Fruit fly (Drosophila melanogaster) whole organism, prepupa: ENCODE measurements around the gene Gr28a.

Experiments used
- CG10631 ChIP-seq: fragments of 200-800 bp; sonication (Bioruptor generic); optimal IDR thresholded peaks from 2 replicates; lab custom pipeline; 2016; ENCODE audit warnings: missing biosample characterization, missing genetic modification characterization
- CG10669 ChIP-seq: fragments of 200-800 bp; sonication (Bioruptor generic); optimal IDR thresholded peaks from 3 replicates; lab custom pipeline; 2018; ENCODE audit warnings: missing biosample characterization, mild to moderate bottlenecking, missing genetic modification characterization, moderate library complexity
- CG11902 ChIP-seq: fragments of 200-800 bp; sonication (Bioruptor generic); optimal IDR thresholded peaks from 3 replicates; lab custom pipeline; 2016; ENCODE audit warnings: missing biosample characterization, missing genetic modification characterization
- CG1621 ChIP-seq: fragments of 200-800 bp; sonication (Bioruptor generic); optimal IDR thresholded peaks from 3 replicates; lab custom pipeline; 2018; ENCODE audit warnings: missing biosample characterization, mild to moderate bottlenecking, missing genetic modification characterization
- CG3032 ChIP-seq: fragments of 200-800 bp; optimal IDR thresholded peaks from 2 replicates; lab custom pipeline; 2019; ENCODE audit warnings: missing biosample characterization, mild to moderate bottlenecking, missing genetic modification characterization, moderate library complexity
- CG31627 ChIP-seq: fragments of 200-800 bp; sonication (Bioruptor generic); optimal IDR thresholded peaks from 3 replicates; lab custom pipeline; 2016; ENCODE audit warnings: missing biosample characterization, missing genetic modification characterization
- CG34406 ChIP-seq: fragments of 200-800 bp; sonication (Bioruptor generic); optimal IDR thresholded peaks from 3 replicates; lab custom pipeline; 2016; ENCODE audit warnings: missing biosample characterization, missing genetic modification characterization
- CG6163 ChIP-seq: fragments of 200-800 bp; sonication (Bioruptor generic); IDR thresholded peaks from 3 replicates; pipeline ENCODE4 v1.3.6; 2022; ENCODE audit warnings: missing biosample characterization, missing genetic modification characterization
- CG6276 ChIP-seq: fragments of 200-800 bp; sonication (Bioruptor generic); optimal IDR thresholded peaks from 2 replicates; lab custom pipeline; 2017; ENCODE audit warnings: missing biosample characterization, mild to moderate bottlenecking, missing genetic modification characterization
- CG6792 ChIP-seq: fragments of 200-800 bp; sonication (Bioruptor generic); optimal IDR thresholded peaks from 3 replicates; lab custom pipeline; 2016; ENCODE audit warnings: missing biosample characterization, missing genetic modification characterization
- CG6808 ChIP-seq: fragments of 200-800 bp; sonication (Bioruptor generic); optimal IDR thresholded peaks from 3 replicates; lab custom pipeline; 2017; ENCODE audit warnings: missing biosample characterization, missing genetic modification characterization, mild to moderate bottlenecking, moderate library complexity, missing genetic modification reagents
- CG6854 ChIP-seq: fragments of 200-800 bp; sonication (Bioruptor generic); optimal IDR thresholded peaks from 2 replicates; lab custom pipeline; 2017; ENCODE audit warnings: missing biosample characterization, mild to moderate bottlenecking, missing genetic modification characterization
- CG7368 ChIP-seq: fragments of 200-800 bp; sonication (Bioruptor generic); optimal IDR thresholded peaks from 3 replicates; lab custom pipeline; 2016; ENCODE audit warnings: missing biosample characterization, missing genetic modification characterization
- CG8119 ChIP-seq: fragments of 200-800 bp; sonication (Bioruptor generic); IDR thresholded peaks from 3 replicates; pipeline ENCODE4 v1.3.6; 2022; ENCODE audit warnings: missing biosample characterization, missing genetic modification characterization
- CG8319 ChIP-seq: fragments of 200-800 bp; sonication (Bioruptor generic); optimal IDR thresholded peaks from 3 replicates; lab custom pipeline; 2016; ENCODE audit warnings: missing biosample characterization, missing genetic modification characterization
- Eip75B ChIP-seq: fragments of 200-800 bp; sonication (Bioruptor generic); optimal IDR thresholded peaks from 3 replicates; lab custom pipeline; 2016; ENCODE audit warnings: missing biosample characterization, missing genetic modification characterization
- Eip78C ChIP-seq: fragments of 200-800 bp; sonication (Bioruptor generic); peaks from one replicate; lab custom pipeline; 2016; ENCODE audit warnings: missing biosample characterization, missing genetic modification characterization
- Eip93F ChIP-seq: fragments of 200-800 bp; sonication (Bioruptor generic); optimal IDR thresholded peaks from 2 replicates; lab custom pipeline; 2016; ENCODE audit warnings: missing biosample characterization, mild to moderate bottlenecking, missing genetic modification characterization
- Ets21C ChIP-seq: fragments of 200-800 bp; sonication (Bioruptor generic); optimal IDR thresholded peaks from 3 replicates; lab custom pipeline; 2016; ENCODE audit warnings: missing biosample characterization, missing genetic modification characterization
- Ets96B ChIP-seq: fragments of 200-800 bp; optimal IDR thresholded peaks from 2 replicates; lab custom pipeline; 2019; ENCODE audit warnings: missing biosample characterization, mild to moderate bottlenecking, missing genetic modification characterization, moderate library complexity
- Hr38 ChIP-seq: sonication (Bioruptor generic); optimal IDR thresholded peaks from 2 replicates; lab custom pipeline; 2016; ENCODE audit warnings: missing biosample characterization, missing genetic modification characterization
- Hr4 ChIP-seq: fragments of 200-800 bp; sonication (Bioruptor generic); optimal IDR thresholded peaks from 3 replicates; lab custom pipeline; 2016; ENCODE audit warnings: missing biosample characterization, missing genetic modification characterization
- Lpt ChIP-seq: fragments of 200-800 bp; sonication (Bioruptor generic); optimal IDR thresholded peaks from 3 replicates; lab custom pipeline; 2016; ENCODE audit warnings: missing biosample characterization, missing genetic modification characterization
- Met ChIP-seq: fragments of 200-800 bp; sonication (Bioruptor generic); optimal IDR thresholded peaks from 3 replicates; lab custom pipeline; 2016; ENCODE audit warnings: missing biosample characterization, missing genetic modification characterization
- OdsH ChIP-seq: fragments of 200-800 bp; sonication (Bioruptor generic); optimal IDR thresholded peaks from 3 replicates; lab custom pipeline; 2016; ENCODE audit warnings: missing biosample characterization, missing genetic modification characterization
- Smox ChIP-seq: fragments of 200-800 bp; sonication (Bioruptor generic); optimal IDR thresholded peaks from 3 replicates; lab custom pipeline; 2016; ENCODE audit warnings: missing biosample characterization, missing genetic modification characterization
- Sox102F ChIP-seq: fragments of 200-800 bp; sonication (Bioruptor generic); optimal IDR thresholded peaks from 2 replicates; lab custom pipeline; 2016; ENCODE audit warnings: missing biosample characterization, mild to moderate bottlenecking, missing genetic modification characterization
- Sox15 ChIP-seq: fragments of 200-800 bp; sonication (Bioruptor generic); optimal IDR thresholded peaks from 3 replicates; lab custom pipeline; 2016; ENCODE audit warnings: missing biosample characterization, missing genetic modification characterization
- acj6 ChIP-seq: fragments of 200-800 bp; sonication (Bioruptor generic); optimal IDR thresholded peaks from 3 replicates; lab custom pipeline; 2016; ENCODE audit warnings: missing biosample characterization, missing genetic modification characterization
- cyc ChIP-seq: fragments of 200-800 bp; sonication (Bioruptor generic); optimal IDR thresholded peaks from 3 replicates; lab custom pipeline; 2016; ENCODE audit warnings: missing biosample characterization, missing genetic modification characterization
- dac ChIP-seq: fragments of 200-800 bp; sonication (Bioruptor generic); optimal IDR thresholded peaks from 2 replicates; lab custom pipeline; 2017; ENCODE audit warnings: missing biosample characterization, mild to moderate bottlenecking, missing genetic modification characterization
- dsx ChIP-seq: fragments of 200-800 bp; optimal IDR thresholded peaks from 3 replicates; lab custom pipeline; 2019; ENCODE audit warnings: missing biosample characterization, mild to moderate bottlenecking, missing genetic modification characterization, moderate library complexity; ENCODE audit not compliant: poor library complexity, severe bottlenecking
- eg ChIP-seq: fragments of 200-800 bp; sonication (Bioruptor generic); IDR thresholded peaks from 3 replicates; pipeline ENCODE4 v1.3.6; 2022; ENCODE audit warnings: missing biosample characterization, missing genetic modification characterization
- esn ChIP-seq: fragments of 200-800 bp; sonication (Bioruptor generic); optimal IDR thresholded peaks from 2 replicates; lab custom pipeline; 2016; ENCODE audit warnings: missing biosample characterization, mild to moderate bottlenecking, missing genetic modification characterization, moderate library complexity
- fd59A ChIP-seq: fragments of 200-800 bp; sonication (Bioruptor generic); optimal IDR thresholded peaks from 2 replicates; lab custom pipeline; 2017; ENCODE audit warnings: missing biosample characterization, mild to moderate bottlenecking, missing genetic modification characterization, missing genetic modification reagents
- fkh ChIP-seq: fragments of 200-800 bp; sonication (Bioruptor generic); optimal IDR thresholded peaks from 3 replicates; lab custom pipeline; 2017; ENCODE audit warnings: missing biosample characterization, mild to moderate bottlenecking, missing genetic modification characterization, moderate library complexity
- lz ChIP-seq: fragments of 200-800 bp; sonication (Bioruptor generic); optimal IDR thresholded peaks from 3 replicates; lab custom pipeline; 2016; ENCODE audit warnings: missing biosample characterization, missing genetic modification characterization
- pdm3 ChIP-seq: fragments of 200-800 bp; sonication (Bioruptor generic); optimal IDR thresholded peaks from 3 replicates; lab custom pipeline; 2016; ENCODE audit warnings: missing biosample characterization, missing genetic modification characterization
- salr ChIP-seq, 2 experiments: fragments of 200-800 bp; sonication (Bioruptor generic); optimal IDR thresholded peaks; 3 replicates each; lab custom pipeline; 2016 to 2018; ENCODE audit warnings: missing biosample characterization in 2 of 2, missing genetic modification characterization in 2 of 2, mild to moderate bottlenecking in 1 of 2
- spab ChIP-seq: fragments of 200-800 bp; sonication (Bioruptor generic); optimal IDR thresholded peaks from 2 replicates; lab custom pipeline; 2017; ENCODE audit warnings: missing biosample characterization, mild to moderate bottlenecking, missing genetic modification characterization, missing genetic modification reagents
- ss ChIP-seq, 2 experiments: fragments of 200-800 bp; sonication (Bioruptor generic); optimal IDR thresholded peaks; 2 replicates in 1 of 2; 3 replicates in 1 of 2; lab custom pipeline; 2017 to 2018; ENCODE audit warnings: mild to moderate bottlenecking in 2 of 2, missing biosample characterization in 2 of 2, missing genetic modification characterization in 2 of 2, moderate library complexity in 1 of 2
- svp ChIP-seq: fragments of 200-800 bp; sonication (Bioruptor generic); peaks from one replicate; lab custom pipeline; 2016; ENCODE audit warnings: missing biosample characterization, missing genetic modification characterization
- topi ChIP-seq: fragments of 200-800 bp; sonication (Bioruptor generic); optimal IDR thresholded peaks from 3 replicates; lab custom pipeline; 2016; ENCODE audit warnings: missing biosample characterization, missing genetic modification characterization

Gr28a gene

DNA sequence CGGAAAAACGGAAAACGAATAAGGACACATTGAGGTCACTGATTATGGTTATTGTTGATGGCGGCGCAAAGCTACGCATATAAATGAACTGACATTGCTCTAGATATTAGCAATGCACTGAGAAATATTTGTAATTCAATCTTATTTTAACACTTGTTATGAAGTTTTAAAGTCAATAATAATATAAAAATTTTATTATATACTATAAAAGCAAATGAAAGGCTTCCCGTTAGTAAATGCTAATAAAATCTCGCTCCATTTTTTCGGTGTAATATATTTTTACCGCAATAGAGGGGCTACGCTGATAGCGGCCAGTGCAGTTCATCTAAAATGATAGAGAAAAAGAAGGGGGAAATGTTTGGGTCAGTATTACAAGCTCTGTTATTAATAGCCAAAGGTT lies 37.9 kb upstream of the Gr28a start (continued):
- peak; percentile 19 for TF ChIP-seq CG3032

DNA sequence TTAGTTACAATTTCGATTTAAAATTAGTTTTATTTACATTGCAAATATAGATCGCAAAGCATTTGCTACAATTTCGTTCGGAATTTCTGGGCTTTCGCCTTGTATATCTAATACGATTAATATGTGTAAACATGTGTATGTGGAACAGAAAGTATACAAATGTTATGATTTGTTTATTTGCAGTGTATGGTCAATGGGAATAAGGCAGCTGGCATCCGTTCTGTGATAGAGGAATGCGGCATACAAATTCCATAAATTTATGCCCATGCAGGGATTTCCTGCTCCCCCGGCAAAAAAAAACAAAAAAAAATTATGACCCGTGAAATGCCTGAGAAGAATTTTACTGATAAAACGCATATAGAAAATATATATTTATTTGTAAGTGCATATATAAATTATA lies 32.2 kb upstream of the Gr28a start:
- no peak for TF ChIP-seq fd59A (GFP tag; lab: Kevin White, UChicago)
- peak; percentile 38 for TF ChIP-seq Sox102F (GFP tag; lab: Kevin White, UChicago)
- TF ChIP-seq CG3032, result no peak
- TF ChIP-seq esn (GFP tag; lab: Kevin White, UChicago), result peak; percentile 28
- TF ChIP-seq spab (GFP tag; lab: Kevin White, UChicago), result no peak

DNA sequence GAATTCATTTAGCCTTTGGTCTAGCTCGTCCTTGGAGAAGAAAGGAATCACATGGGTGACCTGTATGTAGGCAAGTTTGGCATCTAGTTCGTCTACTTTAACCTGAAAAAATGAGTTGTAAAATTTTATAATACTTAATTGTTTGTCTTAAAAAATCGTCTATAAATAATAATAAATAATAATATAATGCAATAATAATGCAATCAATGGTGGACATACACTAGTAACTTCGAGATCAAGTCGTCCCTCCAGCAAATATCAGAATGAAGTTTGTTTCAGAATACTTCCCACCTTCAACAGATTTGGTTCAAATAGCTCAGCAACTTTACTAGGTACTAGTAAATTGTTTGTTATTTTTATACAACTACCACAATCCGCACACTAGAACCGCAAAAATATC lies 20.4 kb upstream of the Gr28a start, which contains the start of gene CG6441:
Gene CG6441 (plus strand): TSS at position 301 of the 400 bp plus-strand sequence.
- no peak for TF ChIP-seq CG8119
- no peak for TF ChIP-seq Smox (GFP tag; lab: Kevin White, UChicago)
- no peak for TF ChIP-seq Sox102F (GFP tag; lab: Kevin White, UChicago)
- no peak for TF ChIP-seq acj6 (GFP tag; lab: Kevin White, UChicago)
- TF ChIP-seq spab (GFP tag; lab: Kevin White, UChicago), result no peak
- TF ChIP-seq CG6276, result no peak
- TF ChIP-seq, all 60 proteins: peak for 0

DNA sequence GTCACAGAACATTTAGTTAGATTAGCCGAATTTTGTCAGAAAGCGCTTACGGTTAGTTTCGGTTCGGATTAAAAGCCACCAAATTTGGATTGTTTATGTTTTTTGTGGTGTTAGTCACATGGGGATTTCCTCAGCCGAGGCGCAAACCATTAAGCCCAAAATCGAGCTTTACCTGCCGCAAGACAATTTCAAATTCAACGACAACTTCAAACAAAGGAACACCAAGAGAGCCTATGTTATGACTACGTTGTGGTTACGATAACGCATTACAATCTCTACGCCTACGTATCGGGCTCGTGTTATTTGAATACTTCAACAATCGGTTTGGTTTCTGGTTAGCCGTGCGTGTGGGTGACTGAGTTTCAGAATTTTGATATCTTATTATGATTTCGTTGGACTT lies 19.2 kb upstream of the Gr28a start:
- TF ChIP-seq Ets21C (GFP tag; lab: Kevin White, UChicago), result no peak
- no peak for TF ChIP-seq OdsH (GFP tag; lab: Kevin White, UChicago)
- TF ChIP-seq CG6854 (GFP tag; lab: Kevin White, UChicago), result no peak
- no peak for TF ChIP-seq spab (GFP tag; lab: Kevin White, UChicago)
- no peak for TF ChIP-seq salr (GFP tag; optimal IDR thresholded peaks at IDR 0.05; lab: Kevin White, UChicago)
- no peak for TF ChIP-seq Met (GFP tag; lab: Kevin White, UChicago)
- TF ChIP-seq svp (GFP tag; lab: Kevin White, UChicago), result no peak

DNA sequence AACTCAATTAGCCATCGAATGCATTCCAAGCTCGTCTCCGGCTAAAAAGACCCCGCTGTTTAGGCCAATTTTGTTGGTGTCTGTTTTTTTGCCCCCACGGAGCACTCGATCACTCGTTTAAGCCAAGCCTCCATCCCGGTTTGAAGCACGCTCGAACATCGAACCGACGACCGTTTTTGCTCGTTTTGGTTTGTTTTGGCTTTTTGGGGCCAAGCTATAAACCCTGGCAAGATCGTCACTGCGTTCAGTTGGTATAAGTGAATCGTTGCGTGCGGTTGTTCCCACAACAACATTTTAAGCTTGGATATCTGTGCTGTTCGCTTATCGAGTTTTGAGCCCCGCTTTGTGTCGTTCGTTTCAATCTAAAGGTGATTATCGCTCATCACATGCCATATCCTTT lies 12.3 kb upstream of the Gr28a start, which contains the start of gene CG6055:
Gene CG6055 (plus strand): TSS at position 240 of the 400 bp plus-strand sequence.
- TF ChIP-seq eg (GFP tag; lab: Robert Waterston, UW), result peak; percentile 49; the same call in 1 of the 3 replicates
- TF ChIP-seq Eip78C, result peak; percentile 61
- no peak for TF ChIP-seq Hr38 (GFP tag; lab: Kevin White, UChicago)
- TF ChIP-seq CG34406 (GFP tag; lab: Kevin White, UChicago), result no peak
- TF ChIP-seq CG31627 (GFP tag; lab: Kevin White, UChicago), result no peak
- no peak for TF ChIP-seq CG8319 (GFP tag; lab: Kevin White, UChicago)
- no peak for TF ChIP-seq OdsH (GFP tag; lab: Kevin White, UChicago)
- no peak for TF ChIP-seq topi (GFP tag; lab: Kevin White, UChicago)
- TF ChIP-seq CG7368 (GFP tag; lab: Kevin White, UChicago), result no peak
- no peak for TF ChIP-seq lz (GFP tag; lab: Kevin White, UChicago)
- TF ChIP-seq Sox102F (GFP tag; lab: Kevin White, UChicago), result no peak
- TF ChIP-seq Ets96B (tag; lab: Kevin White, UChicago), result no peak
- TF ChIP-seq fkh (GFP tag; lab: Kevin White, UChicago), result no peak
- no peak for TF ChIP-seq cyc
- TF ChIP-seq dsx (GFP tag; lab: Kevin White, UChicago), result peak; percentile 63
- peak; percentile 4 for TF ChIP-seq pdm3 (GFP tag; lab: Kevin White, UChicago)
- peak; percentile 15 for TF ChIP-seq Eip75B (GFP tag; lab: Kevin White, UChicago)
- TF ChIP-seq Lpt (GFP tag; lab: Kevin White, UChicago), result no peak
- TF ChIP-seq CG6808 (GFP tag; lab: Kevin White, UChicago), result peak; percentile 66
- TF ChIP-seq dac, result no peak
- no peak for TF ChIP-seq CG11902 (GFP tag; lab: Kevin White, UChicago)
- TF ChIP-seq CG6163 (GFP tag; lab: Robert Waterston, UW), result peak; percentile 54; the same call in 1 of the 3 replicates
- peak; percentile 71 to 77 for TF ChIP-seq ss (GFP tag; optimal IDR thresholded peaks at IDR 0.05; lab: Kevin White, UChicago)
- no peak for TF ChIP-seq Eip93F (GFP tag; lab: Kevin White, UChicago)
- TF ChIP-seq Hr4 (GFP tag; lab: Kevin White, UChicago), result no peak
- no peak for TF ChIP-seq Sox15 (GFP tag; lab: Kevin White, UChicago)
- peak; percentile 72 for TF ChIP-seq CG1621 (tag; lab: Kevin White, UChicago)
- TF ChIP-seq Ets21C (GFP tag; lab: Kevin White, UChicago), result no peak
- no peak for TF ChIP-seq fd59A (GFP tag; lab: Kevin White, UChicago)
- TF ChIP-seq CG6792 (GFP tag; lab: Kevin White, UChicago), result no peak
- TF ChIP-seq CG10631 (GFP tag; lab: Kevin White, UChicago), result no peak
- TF ChIP-seq acj6 (GFP tag; lab: Kevin White, UChicago), result no peak
- peak; percentile 25 for TF ChIP-seq spab (GFP tag; lab: Kevin White, UChicago)
- no peak for TF ChIP-seq CG10669 (GFP tag; lab: Kevin White, UChicago)
